Worm (Caenorhabditis elegans) whole organism, mixed stage, embryonic: ENCODE data around the gene zip-2.

Source experiments
- ceh-39 ChIP-seq: fragments of 150-350 bp; optimal IDR thresholded peaks from 2 replicates; lab custom pipeline; 2014; ENCODE audit warnings: missing biosample characterization, missing genetic modification characterization
- elt-3 ChIP-seq: fragments of 150-350 bp; optimal IDR thresholded peaks from 2 replicates; lab custom pipeline; 2014; ENCODE audit warnings: missing biosample characterization, missing genetic modification characterization
- lin-13 ChIP-seq: fragments of 150-350 bp; optimal IDR thresholded peaks from 2 replicates; lab custom pipeline; 2014; ENCODE audit warnings: missing biosample characterization, missing genetic modification characterization
- lsy-2 ChIP-seq: fragments of 150-350 bp; optimal IDR thresholded peaks from 2 replicates; lab custom pipeline; 2014; ENCODE audit warnings: missing biosample characterization, missing genetic modification characterization
- nhr-12 ChIP-seq: fragments of 150-350 bp; optimal IDR thresholded peaks from 2 replicates; lab custom pipeline; 2014; ENCODE audit warnings: missing biosample characterization, missing genetic modification characterization
- nhr-76 ChIP-seq: sonication (generic microtip); optimal IDR thresholded peaks from 2 replicates; lab custom pipeline; 2017; ENCODE audit warnings: missing biosample characterization, missing genetic modification characterization
- pha-4 ChIP-seq: fragments of 150-350 bp; optimal IDR thresholded peaks from 2 replicates; lab custom pipeline; 2018; ENCODE audit warnings: missing biosample characterization, missing genetic modification reagents, missing genetic modification characterization
- ztf-11 ChIP-seq: fragments of 150-350 bp; optimal IDR thresholded peaks from 2 replicates; lab custom pipeline; 2014; ENCODE audit warnings: missing biosample characterization, missing genetic modification characterization

ce11 chrIII:789604-790003 is 43.2 kb upstream of the zip-2 start:
- TF ChIP-seq pha-4 (tag; lab: Kevin White, UChicago) (no peak), elt-3 (no peak), lsy-2 (tag; lab: Kevin White, UChicago) (no peak), nhr-76 (no peak), ztf-11 (tag; lab: Kevin White, UChicago) (no peak), ceh-39 (tag; lab: Kevin White, UChicago) (no peak), lin-13 (no peak), nhr-12 (tag; lab: Kevin White, UChicago) (no peak)
